Worm (Caenorhabditis elegans) whole organism, L4 larva: ENCODE measurements around the gene F54C9.3.

Experiments
- F44E2.7 ChIP-seq: fragments of 200-800 bp; sonication (Bioruptor generic); IDR thresholded peaks from 2 replicates; pipeline ENCODE4 v2.1.2; 2022; ENCODE audit warnings: missing genetic modification characterization, missing compliant biosample characterization
- F49E8.2 ChIP-seq: sonication (generic microtip); optimal IDR thresholded peaks from 2 replicates; lab custom pipeline; 2016; ENCODE audit warnings: missing compliant biosample characterization, mild to moderate bottlenecking, missing genetic modification characterization, borderline replicate concordance
- Y48G9A.11 ChIP-seq: fragments of 200-800 bp; sonication (Bioruptor generic); IDR thresholded peaks from 2 replicates; pipeline ENCODE4 v1.3.6; 2022; ENCODE audit warnings: missing genetic modification reagents, missing genetic modification characterization, missing compliant biosample characterization
- Y5F2A.4 ChIP-seq: fragments of 200-800 bp; sonication (Bioruptor generic); optimal IDR thresholded peaks from 2 replicates; lab custom pipeline; 2018; ENCODE audit warnings: mild to moderate bottlenecking, missing genetic modification characterization, missing compliant biosample characterization
- Y75B8A.6 ChIP-seq: fragments of 200-800 bp; sonication (Bioruptor generic); IDR thresholded peaks from 2 replicates; pipeline ENCODE4 v1.3.6; 2022; ENCODE audit warnings: missing genetic modification reagents, missing genetic modification characterization, missing compliant biosample characterization
- ZK546.5 ChIP-seq, 2 experiments: sonication (generic microtip); optimal IDR thresholded peaks; 2 replicates each; lab custom pipeline; 2017; ENCODE audit warnings: missing biosample characterization in 2 of 2, missing genetic modification characterization in 2 of 2
- aha-1 ChIP-seq: fragments of 150-350 bp; peaks from one replicate; lab custom pipeline; 2014; ENCODE audit warnings: missing biosample characterization, missing genetic modification characterization
- arid-1 ChIP-seq: fragments of 200-800 bp; sonication (Bioruptor generic); conservative IDR thresholded peaks from 2 replicates; pipeline ENCODE4 v1.3.6; 2022; ENCODE audit warnings: missing genetic modification reagents, missing genetic modification characterization, missing compliant biosample characterization
- attf-4 ChIP-seq: sonication (generic microtip); optimal IDR thresholded peaks from 3 replicates; lab custom pipeline; 2017; ENCODE audit warnings: missing biosample characterization, missing genetic modification characterization
- ceh-20 ChIP-seq: fragments of 200-800 bp; sonication (Bioruptor generic); IDR thresholded peaks from 2 replicates; pipeline ENCODE4 v1.3.6; 2022; ENCODE audit warnings: missing genetic modification reagents, missing genetic modification characterization, missing compliant biosample characterization
- ceh-28 ChIP-seq: fragments of 150-350 bp; optimal IDR thresholded peaks from 2 replicates; lab custom pipeline; 2014; ENCODE audit warnings: missing biosample characterization, missing genetic modification reagents, missing genetic modification characterization
- ceh-32 ChIP-seq: sonication (generic microtip); optimal IDR thresholded peaks from 2 replicates; lab custom pipeline; 2016; ENCODE audit warnings: mild to moderate bottlenecking, missing genetic modification characterization, missing compliant biosample characterization; ENCODE audit not compliant: poor library complexity
- ceh-44 ChIP-seq: fragments of 200-800 bp; sonication (Bioruptor generic); IDR thresholded peaks from 2 replicates; pipeline ENCODE4 v1.3.6; 2022; ENCODE audit warnings: missing genetic modification reagents, missing genetic modification characterization, missing compliant biosample characterization
- daf-12 ChIP-seq: fragments of 150-350 bp; optimal IDR thresholded peaks from 2 replicates; lab custom pipeline; 2014; ENCODE audit warnings: missing biosample characterization, missing genetic modification reagents, missing genetic modification characterization
- daf-16 ChIP-seq, 3 experiments: sonication (generic microtip); optimal IDR thresholded peaks; 2 replicates each; lab custom pipeline; 2016 to 2017; ENCODE audit warnings: missing genetic modification characterization in 3 of 3, missing genetic modification reagents in 3 of 3, mild to moderate bottlenecking in 2 of 3, missing compliant biosample characterization in 2 of 3, missing biosample characterization in 1 of 3, moderate library complexity in 1 of 3
- dpl-1 ChIP-seq: fragments of 150-350 bp; optimal IDR thresholded peaks from 2 replicates; lab custom pipeline; 2014; ENCODE audit warnings: missing biosample characterization, missing genetic modification reagents, missing genetic modification characterization
- dve-1 ChIP-seq: sonication (generic microtip); optimal IDR thresholded peaks from 2 replicates; lab custom pipeline; 2017; ENCODE audit warnings: antibody characterized with exemption, mild to moderate bottlenecking, missing genetic modification characterization, missing compliant biosample characterization; ENCODE audit not compliant: insufficient read depth
- egl-27 ChIP-seq: sonication (generic microtip); optimal IDR thresholded peaks from 3 replicates; lab custom pipeline; 2017; ENCODE audit warnings: missing biosample characterization, missing genetic modification reagents, missing genetic modification characterization
- egl-43 ChIP-seq: fragments of 200-800 bp; sonication (Bioruptor generic); IDR thresholded peaks from 2 replicates; pipeline ENCODE4 v1.3.6; 2022; ENCODE audit warnings: missing genetic modification reagents, missing genetic modification characterization, missing compliant biosample characterization
- gei-8 ChIP-seq: fragments of 200-800 bp; sonication (Bioruptor generic); optimal IDR thresholded peaks from 2 replicates; lab custom pipeline; 2018; ENCODE audit warnings: mild to moderate bottlenecking, missing genetic modification characterization, missing compliant biosample characterization
- hif-1 ChIP-seq, 2 experiments: sonication (generic microtip); optimal IDR thresholded peaks; 2 replicates each; lab custom pipeline; 2016 to 2017; ENCODE audit warnings: missing compliant biosample characterization in 2 of 2, missing genetic modification characterization in 2 of 2, missing genetic modification reagents in 2 of 2, missing genotype in 2 of 2, mild to moderate bottlenecking in 1 of 2
- hlh-11 ChIP-seq: fragments of 200-800 bp; sonication (Bioruptor generic); optimal IDR thresholded peaks from 2 replicates; lab custom pipeline; 2018; ENCODE audit warnings: mild to moderate bottlenecking, missing genetic modification characterization, missing compliant biosample characterization
- jun-1 ChIP-seq: fragments of 150-350 bp; optimal IDR thresholded peaks from 2 replicates; lab custom pipeline; 2014; ENCODE audit warnings: missing biosample characterization, missing genetic modification reagents, missing genetic modification characterization
- lim-7 ChIP-seq: fragments of 200-800 bp; sonication (Bioruptor generic); IDR thresholded peaks from 2 replicates; pipeline ENCODE4 v1.3.6; 2022; ENCODE audit warnings: missing genetic modification characterization, missing compliant biosample characterization
- lin-13 ChIP-seq: fragments of 150-350 bp; optimal IDR thresholded peaks from 2 replicates; lab custom pipeline; 2014; ENCODE audit warnings: missing biosample characterization, missing genetic modification reagents, missing genetic modification characterization
- lin-15B ChIP-seq: fragments of 150-350 bp; sonication (generic microtip); optimal IDR thresholded peaks from 3 replicates; lab custom pipeline; 2014; ENCODE audit warnings: missing biosample characterization, missing genetic modification characterization
- lin-29 ChIP-seq: fragments of 200-800 bp; sonication (Bioruptor generic); IDR thresholded peaks from 2 replicates; pipeline ENCODE4 v1.3.6; 2022; ENCODE audit warnings: missing genetic modification reagents, missing genetic modification characterization, missing compliant biosample characterization
- lin-39 ChIP-seq: fragments of 150-350 bp; optimal IDR thresholded peaks from 2 replicates; lab custom pipeline; 2014; ENCODE audit warnings: missing biosample characterization, missing genetic modification reagents, missing genetic modification characterization
- lir-3 ChIP-seq: sonication (generic microtip); optimal IDR thresholded peaks from 2 replicates; lab custom pipeline; 2016; ENCODE audit warnings: mild to moderate bottlenecking, missing genetic modification characterization, missing compliant biosample characterization
- lsy-2 ChIP-seq, 2 experiments: fragments of 150-350 bp in 1 of 2; sonication (generic microtip) in 1 of 2; optimal IDR thresholded peaks; 2 replicates each; lab custom pipeline; 2014 to 2017; ENCODE audit warnings: missing biosample characterization in 2 of 2, missing genetic modification characterization in 2 of 2
- mes-2 ChIP-seq: sonication (generic microtip); optimal IDR thresholded peaks from 2 replicates; lab custom pipeline; 2016; ENCODE audit warnings: missing genotype, mild to moderate bottlenecking, missing genetic modification characterization, missing compliant biosample characterization; ENCODE audit not compliant: poor library complexity, severe bottlenecking
- mxl-2 ChIP-seq: fragments of 200-800 bp; sonication (Bioruptor generic); conservative IDR thresholded peaks from 2 replicates; pipeline ENCODE4 v1.3.6; 2022; ENCODE audit warnings: missing genetic modification reagents, missing genetic modification characterization, missing compliant biosample characterization
- nhr-10 ChIP-seq: fragments of 150-350 bp; optimal IDR thresholded peaks from 2 replicates; lab custom pipeline; 2014; ENCODE audit warnings: missing biosample characterization, missing genetic modification characterization
- nhr-237 ChIP-seq: sonication (generic microtip); optimal IDR thresholded peaks from 2 replicates; lab custom pipeline; 2017; ENCODE audit warnings: missing biosample characterization, missing genetic modification characterization
- nhr-25 ChIP-seq: sonication (generic microtip); optimal IDR thresholded peaks from 2 replicates; lab custom pipeline; 2017; ENCODE audit warnings: missing genetic modification characterization, mild to moderate bottlenecking, missing compliant biosample characterization, antibody characterized with exemption, moderate library complexity, borderline replicate concordance; ENCODE audit not compliant: insufficient read depth
- nhr-28 ChIP-seq: fragments of 150-350 bp; optimal IDR thresholded peaks from 2 replicates; lab custom pipeline; 2014; ENCODE audit warnings: missing biosample characterization, missing genetic modification characterization
- nhr-41 ChIP-seq: fragments of 200-800 bp; sonication (Bioruptor generic); IDR thresholded peaks from 2 replicates; pipeline ENCODE4 v1.3.6; 2022; ENCODE audit warnings: missing genetic modification reagents, missing genetic modification characterization, missing compliant biosample characterization
- nhr-42 ChIP-seq: fragments of 200-800 bp; sonication (Bioruptor generic); IDR thresholded peaks from 2 replicates; pipeline ENCODE4 v1.3.6; 2022; ENCODE audit warnings: missing genetic modification characterization, missing compliant biosample characterization
- nhr-6 ChIP-seq: fragments of 150-350 bp; optimal IDR thresholded peaks from 2 replicates; lab custom pipeline; 2014; ENCODE audit warnings: missing biosample characterization, missing genetic modification characterization
- nhr-77 ChIP-seq: fragments of 150-350 bp; optimal IDR thresholded peaks from 2 replicates; lab custom pipeline; 2014; ENCODE audit warnings: missing biosample characterization, missing genetic modification characterization
- pqm-1 ChIP-seq: sonication (generic microtip); optimal IDR thresholded peaks from 2 replicates; lab custom pipeline; 2017; ENCODE audit warnings: missing biosample characterization, missing genetic modification characterization
- rbr-2 ChIP-seq: sonication (generic microtip); optimal IDR thresholded peaks from 2 replicates; lab custom pipeline; 2016; ENCODE audit warnings: missing genotype, missing genetic modification characterization, missing compliant biosample characterization
- sdz-12 ChIP-seq: fragments of 200-800 bp; sonication (Bioruptor generic); optimal IDR thresholded peaks from 2 replicates; lab custom pipeline; 2018; ENCODE audit warnings: mild to moderate bottlenecking, missing genetic modification characterization, missing compliant biosample characterization
- snpc-4 ChIP-seq: fragments of 150-350 bp; optimal IDR thresholded peaks from 2 replicates; lab custom pipeline; 2014; ENCODE audit warnings: missing biosample characterization, missing genetic modification characterization
- spr-3 ChIP-seq: fragments of 200-800 bp; sonication (Bioruptor generic); optimal IDR thresholded peaks from 2 replicates; lab custom pipeline; 2018; ENCODE audit warnings: mild to moderate bottlenecking, missing genetic modification characterization, missing compliant biosample characterization
- unc-39 ChIP-seq: sonication (generic microtip); optimal IDR thresholded peaks from 2 replicates; lab custom pipeline; 2017; ENCODE audit warnings: missing biosample characterization, missing genetic modification characterization
- vab-7 ChIP-seq: fragments of 200-800 bp; sonication (Bioruptor generic); IDR thresholded peaks from 2 replicates; pipeline ENCODE4 v1.3.6; 2022; ENCODE audit warnings: missing genetic modification reagents, missing genetic modification characterization, missing compliant biosample characterization
- zfp-2 ChIP-seq: sonication (generic microtip); optimal IDR thresholded peaks from 2 replicates; lab custom pipeline; 2016; ENCODE audit warnings: mild to moderate bottlenecking, missing genetic modification characterization, missing compliant biosample characterization
- zfp-3 ChIP-seq: fragments of 200-800 bp; sonication (Bioruptor generic); conservative IDR thresholded peaks from 2 replicates; pipeline ENCODE4 v1.3.6; 2022; ENCODE audit warnings: missing genetic modification reagents, missing genetic modification characterization, missing compliant biosample characterization
- zip-11 ChIP-seq: fragments of 200-800 bp; sonication (Bioruptor generic); IDR thresholded peaks from 2 replicates; pipeline ENCODE4 v1.3.6; 2022; ENCODE audit warnings: missing genetic modification characterization, missing compliant biosample characterization
- ztf-7 ChIP-seq: fragments of 150-350 bp; optimal IDR thresholded peaks from 2 replicates; lab custom pipeline; 2014; ENCODE audit warnings: missing biosample characterization, missing genetic modification characterization

The F54C9.3 gene

ce11 chrII:8566806-8567266 lies at the start of gene F54C9.3:
F54C9.3 (minus strand) TSS chrII:8566856.
- TF ChIP-seq gei-8 (GFP tag; lab: Kevin White, UChicago) (no peak), rbr-2 (tag; lab: Kevin White, UChicago) (no peak), nhr-42 (GFP tag; lab: Robert Waterston, UW) (no peak), dpl-1 (no peak), daf-16 (GFP tag; optimal IDR thresholded peaks at IDR 0.05; lab: Kevin White, UChicago) (peak in 1 of 2 experiments; percentile 14), daf-16 (tag; optimal IDR thresholded peaks at IDR 0.05; lab: Kevin White, UChicago) (peak; percentile 84), F44E2.7 (GFP tag; lab: Robert Waterston, UW) (no peak), ceh-28 (no peak), ceh-20 (peak; percentile 96), lin-13 (GFP tag; lab: Kevin White, UChicago) (no peak), pqm-1 (tag; lab: Kevin White, UChicago) (peak; percentile 91), ceh-44 (GFP tag; lab: Robert Waterston, UW) (no peak), zfp-2 (tag; lab: Kevin White, UChicago) (no peak), ceh-32 (tag; lab: Kevin White, UChicago) (no peak), zip-11 (GFP tag; lab: Robert Waterston, UW) (no peak), snpc-4 (tag; lab: Kevin White, UChicago) (no peak), jun-1 (tag; lab: Kevin White, UChicago) (peak; percentile 67), mes-2 (tag; lab: Kevin White, UChicago) (no peak), spr-3 (GFP tag; lab: Kevin White, UChicago) (no peak), nhr-41 (no peak), nhr-77 (peak; percentile 93), daf-12 (tag; lab: Kevin White, UChicago) (no peak), unc-39 (tag; lab: Kevin White, UChicago) (no peak), aha-1 (tag; lab: Kevin White, UChicago) (no peak), hlh-11 (tag; lab: Kevin White, UChicago) (peak; percentile 82), vab-7 (GFP tag; lab: Robert Waterston, UW) (no peak), nhr-10 (tag; lab: Kevin White, UChicago) (no peak), lim-7 (GFP tag; lab: Robert Waterston, UW) (no peak), Y48G9A.11 (no peak), lir-3 (tag; lab: Kevin White, UChicago) (no peak), ztf-7 (tag; lab: Kevin White, UChicago) (no peak), mxl-2 (GFP tag; lab: Robert Waterston, UW) (no peak), egl-43 (GFP tag; lab: Robert Waterston, UW) (no peak), hif-1 (tag; optimal IDR thresholded peaks at IDR 0.05; lab: Kevin White, UChicago) (no peak), attf-4 (tag; lab: Kevin White, UChicago) (no peak), Y75B8A.6 (GFP tag; lab: Robert Waterston, UW) (no peak), zfp-3 (GFP tag; lab: Robert Waterston, UW) (no peak), nhr-28 (tag; lab: Kevin White, UChicago) (peak; percentile 95), ZK546.5 (tag; optimal IDR thresholded peaks at IDR 0.05; lab: Kevin White, UChicago) (no peak), nhr-25 (tag; lab: Kevin White, UChicago) (no peak), nhr-6 (tag; lab: Kevin White, UChicago) (no peak), F49E8.2 (tag; lab: Kevin White, UChicago) (no peak), lsy-2 (tag; optimal IDR thresholded peaks at IDR 0.05; lab: Kevin White, UChicago) (peak in 1 of 2 experiments; percentile 35), egl-27 (no peak), dve-1 (tag; lab: Kevin White, UChicago) (peak; percentile 92), lin-39 (tag; lab: Kevin White, UChicago) (no peak), nhr-237 (tag; lab: Kevin White, UChicago) (no peak), sdz-12 (GFP tag; lab: Kevin White, UChicago) (no peak), lin-15B (tag; lab: Kevin White, UChicago) (no peak), arid-1 (GFP tag; lab: Robert Waterston, UW) (no peak), Y5F2A.4 (no peak), lin-29 (GFP tag; lab: Robert Waterston, UW) (no peak)
